Fruit fly (Drosophila melanogaster): Measurements from ENCODE around the gene pip.

The pip gene

dm6 chr3L:19268720-19269401, 68.5 kb downstream of the pip start, which contains the start of the genes Aldh7A1 and CG14085:
Gene Aldh7A1 (minus strand): TSS chr3L:19268913.
Gene CG14085 (plus strand): TSS chr3L:19269351.
- TF ChIP-seq psq (optimal IDR thresholded peaks at IDR 0.05) = no peak

- no peak for TF ChIP-seq psq (optimal IDR thresholded peaks at IDR 0.05)
Measured at dm6 chr3L:19265761-19266160, 71.6 kb downstream of the pip start, which contains the start of gene CG45081. Gene CG45081 (plus strand): TSS chr3L:19266061.

DNA sequence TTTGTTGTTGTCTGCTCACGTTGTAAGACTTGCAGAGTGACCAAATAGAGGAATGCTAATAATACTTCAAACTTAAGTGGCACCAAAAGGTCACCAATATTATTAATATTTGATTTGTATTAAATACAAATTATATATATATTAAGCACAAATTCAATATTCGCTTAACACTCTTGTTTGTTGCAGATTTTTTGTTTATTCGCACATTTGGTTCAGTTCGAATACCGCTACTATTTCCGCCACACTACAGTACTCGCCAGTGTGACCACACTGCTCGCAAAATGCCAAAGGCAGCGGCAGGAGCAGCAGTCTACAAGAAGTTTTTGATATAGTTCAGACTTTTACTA, 73.3 kb downstream of the pip start, which contains the start of gene Max:
Gene Max (minus strand): TSS at position 44 of the 347 bp plus-strand sequence.
- no peak for TF ChIP-seq h (optimal IDR thresholded peaks at IDR 0.05)
- no peak for TF ChIP-seq psq (optimal IDR thresholded peaks at IDR 0.05)
- no peak for TF ChIP-seq insv (optimal IDR thresholded peaks at IDR 0.05)
- no peak for TF ChIP-seq Sin3A (optimal IDR thresholded peaks at IDR 0.05)
- TF ChIP-seq ttk (optimal IDR thresholded peaks at IDR 0.05) = no peak
- TF ChIP-seq Myc (optimal IDR thresholded peaks at IDR 0.05) = no peak

- TF ChIP-seq psq (optimal IDR thresholded peaks at IDR 0.05) (no peak), ttk (optimal IDR thresholded peaks at IDR 0.05) (no peak), Sin3A (optimal IDR thresholded peaks at IDR 0.05) (no peak), h (optimal IDR thresholded peaks at IDR 0.05) (no peak), insv (optimal IDR thresholded peaks at IDR 0.05) (no peak), Myc (optimal IDR thresholded peaks at IDR 0.05) (no peak)
Measured at dm6 chr3L:19263480-19264140, 73.8 kb downstream of the pip start, which contains the start of the genes CG42374 and Mettl5. Gene CG42374 (plus strand): TSS chr3L:19263766. Gene Mettl5 (plus strand): TSS chr3L:19263766.

dm6 chr3L:19261720-19262119, 75.7 kb downstream of the pip start:
- no peak for TF ChIP-seq h (optimal IDR thresholded peaks at IDR 0.05)
- TF ChIP-seq psq (optimal IDR thresholded peaks at IDR 0.05) = no peak
- TF ChIP-seq Myc (optimal IDR thresholded peaks at IDR 0.05) = no peak
- TF ChIP-seq insv (optimal IDR thresholded peaks at IDR 0.05) = no peak
- no peak for TF ChIP-seq Sin3A (optimal IDR thresholded peaks at IDR 0.05)
- no peak for TF ChIP-seq ttk (optimal IDR thresholded peaks at IDR 0.05)

dm6 chr3L:19261213-19261612, 76.2 kb downstream of the pip start, which contains the start of gene Bet1:
Gene Bet1 (plus strand): TSS chr3L:19261394.
- no peak for TF ChIP-seq psq (optimal IDR thresholded peaks at IDR 0.05)
- no peak for TF ChIP-seq insv (optimal IDR thresholded peaks at IDR 0.05)
- no peak for TF ChIP-seq Myc (optimal IDR thresholded peaks at IDR 0.05)
- no peak for TF ChIP-seq Sin3A (optimal IDR thresholded peaks at IDR 0.05)
- no peak for TF ChIP-seq h (optimal IDR thresholded peaks at IDR 0.05)
- no peak for TF ChIP-seq ttk (optimal IDR thresholded peaks at IDR 0.05)

dm6 chr3L:19260278-19260803, 77.1 kb downstream of the pip start, which contains the start of gene nes:
Gene nes (minus strand): TSS chr3L:19260679.
- TF ChIP-seq h (optimal IDR thresholded peaks at IDR 0.05) (no peak), Myc (optimal IDR thresholded peaks at IDR 0.05) (no peak), ttk (optimal IDR thresholded peaks at IDR 0.05) (no peak), insv (optimal IDR thresholded peaks at IDR 0.05) (no peak), Sin3A (optimal IDR thresholded peaks at IDR 0.05) (no peak), psq (optimal IDR thresholded peaks at IDR 0.05) (no peak)

- TF ChIP-seq Sin3A (optimal IDR thresholded peaks at IDR 0.05) (no peak), Myc (optimal IDR thresholded peaks at IDR 0.05) (no peak), psq (optimal IDR thresholded peaks at IDR 0.05) (no peak), insv (optimal IDR thresholded peaks at IDR 0.05) (no peak)
Measured at dm6 chr3L:19258199-19258598, 79.2 kb downstream of the pip start.

dm6 chr3L:19254715-19255428, 82.5 kb downstream of the pip start, which contains the start of the genes mRpL21 and rept:
Gene mRpL21 (minus strand): TSS chr3L:19255061.
Gene rept (plus strand): TSS chr3L:19255340.
- TF ChIP-seq psq (optimal IDR thresholded peaks at IDR 0.05) (no peak), h (optimal IDR thresholded peaks at IDR 0.05) (no peak), Sin3A (optimal IDR thresholded peaks at IDR 0.05) (no peak), Myc (optimal IDR thresholded peaks at IDR 0.05) (no peak), ttk (optimal IDR thresholded peaks at IDR 0.05) (no peak), insv (optimal IDR thresholded peaks at IDR 0.05) (no peak)

- TF ChIP-seq ttk (optimal IDR thresholded peaks at IDR 0.05) (no peak), h (optimal IDR thresholded peaks at IDR 0.05) (no peak), psq (optimal IDR thresholded peaks at IDR 0.05) (no peak), insv (optimal IDR thresholded peaks at IDR 0.05) (no peak), Sin3A (optimal IDR thresholded peaks at IDR 0.05) (no peak)
Measured at dm6 chr3L:19251643-19252042, 85.8 kb downstream of the pip start.

Measured in Kc167 (cell line).